Fruit fly (Drosophila melanogaster) whole organism, prepupa: ENCODE measurements around the gene CG17272.

Source experiments
- CG10631 ChIP-seq: fragments of 200-800 bp; sonication (Bioruptor generic); optimal IDR thresholded peaks from 2 replicates; lab custom pipeline; 2016; ENCODE audit warnings: missing biosample characterization, missing genetic modification characterization
- CG10669 ChIP-seq: fragments of 200-800 bp; sonication (Bioruptor generic); optimal IDR thresholded peaks from 3 replicates; lab custom pipeline; 2018; ENCODE audit warnings: missing biosample characterization, mild to moderate bottlenecking, missing genetic modification characterization, moderate library complexity
- CG11294 ChIP-seq: fragments of 200-800 bp; sonication (Bioruptor generic); IDR thresholded peaks from 2 replicates; pipeline ENCODE4 v1.3.6; 2022; ENCODE audit warnings: missing biosample characterization, missing genetic modification characterization
- CG11762 ChIP-seq: fragments of 200-800 bp; sonication (Bioruptor generic); optimal IDR thresholded peaks from 3 replicates; lab custom pipeline; 2016; ENCODE audit warnings: missing biosample characterization, missing genetic modification characterization; ENCODE audit not compliant: insufficient read depth
- CG15336 ChIP-seq: fragments of 200-800 bp; sonication (Bioruptor generic); IDR thresholded peaks from 2 replicates; pipeline ENCODE4 v1.3.6; 2022; ENCODE audit warnings: missing biosample characterization, missing genetic modification characterization
- CG1621 ChIP-seq: fragments of 200-800 bp; sonication (Bioruptor generic); optimal IDR thresholded peaks from 3 replicates; lab custom pipeline; 2018; ENCODE audit warnings: missing biosample characterization, mild to moderate bottlenecking, missing genetic modification characterization
- CG3032 ChIP-seq: fragments of 200-800 bp; optimal IDR thresholded peaks from 2 replicates; lab custom pipeline; 2019; ENCODE audit warnings: missing biosample characterization, mild to moderate bottlenecking, missing genetic modification characterization, moderate library complexity
- CG31627 ChIP-seq: fragments of 200-800 bp; sonication (Bioruptor generic); optimal IDR thresholded peaks from 3 replicates; lab custom pipeline; 2016; ENCODE audit warnings: missing biosample characterization, missing genetic modification characterization
- CG32006 ChIP-seq: fragments of 200-800 bp; sonication (Bioruptor generic); optimal IDR thresholded peaks from 3 replicates; lab custom pipeline; 2017; ENCODE audit warnings: missing biosample characterization, mild to moderate bottlenecking, missing genetic modification characterization
- CG3919 ChIP-seq: fragments of 200-800 bp; sonication (Bioruptor generic); optimal IDR thresholded peaks from 3 replicates; lab custom pipeline; 2016; ENCODE audit warnings: missing biosample characterization, missing genetic modification characterization
- CG4318 ChIP-seq: fragments of 200-800 bp; sonication (Bioruptor generic); optimal IDR thresholded peaks from 3 replicates; lab custom pipeline; 2017; ENCODE audit warnings: missing biosample characterization, mild to moderate bottlenecking, missing genetic modification characterization
- CG6163 ChIP-seq: fragments of 200-800 bp; sonication (Bioruptor generic); IDR thresholded peaks from 3 replicates; pipeline ENCODE4 v1.3.6; 2022; ENCODE audit warnings: missing biosample characterization, missing genetic modification characterization
- CG6276 ChIP-seq: fragments of 200-800 bp; sonication (Bioruptor generic); optimal IDR thresholded peaks from 2 replicates; lab custom pipeline; 2017; ENCODE audit warnings: missing biosample characterization, mild to moderate bottlenecking, missing genetic modification characterization
- CG6808 ChIP-seq: fragments of 200-800 bp; sonication (Bioruptor generic); optimal IDR thresholded peaks from 3 replicates; lab custom pipeline; 2017; ENCODE audit warnings: missing biosample characterization, missing genetic modification characterization, mild to moderate bottlenecking, moderate library complexity, missing genetic modification reagents
- CG6854 ChIP-seq: fragments of 200-800 bp; sonication (Bioruptor generic); optimal IDR thresholded peaks from 2 replicates; lab custom pipeline; 2017; ENCODE audit warnings: missing biosample characterization, mild to moderate bottlenecking, missing genetic modification characterization
- CG7368 ChIP-seq: fragments of 200-800 bp; sonication (Bioruptor generic); optimal IDR thresholded peaks from 3 replicates; lab custom pipeline; 2016; ENCODE audit warnings: missing biosample characterization, missing genetic modification characterization
- CG8319 ChIP-seq: fragments of 200-800 bp; sonication (Bioruptor generic); optimal IDR thresholded peaks from 3 replicates; lab custom pipeline; 2016; ENCODE audit warnings: missing biosample characterization, missing genetic modification characterization
- CG8632 ChIP-seq: fragments of 200-800 bp; sonication (Bioruptor generic); optimal IDR thresholded peaks from 3 replicates; lab custom pipeline; 2016; ENCODE audit warnings: missing biosample characterization, missing genetic modification characterization
- CG9139 ChIP-seq: fragments of 200-800 bp; sonication (Bioruptor generic); optimal IDR thresholded peaks from 3 replicates; lab custom pipeline; 2017; ENCODE audit warnings: missing biosample characterization, mild to moderate bottlenecking, missing genetic modification characterization
- Eip75B ChIP-seq: fragments of 200-800 bp; sonication (Bioruptor generic); optimal IDR thresholded peaks from 3 replicates; lab custom pipeline; 2016; ENCODE audit warnings: missing biosample characterization, missing genetic modification characterization
- Eip78C ChIP-seq: fragments of 200-800 bp; sonication (Bioruptor generic); peaks from one replicate; lab custom pipeline; 2016; ENCODE audit warnings: missing biosample characterization, missing genetic modification characterization
- Eip93F ChIP-seq: fragments of 200-800 bp; sonication (Bioruptor generic); optimal IDR thresholded peaks from 2 replicates; lab custom pipeline; 2016; ENCODE audit warnings: missing biosample characterization, mild to moderate bottlenecking, missing genetic modification characterization
- Ets21C ChIP-seq: fragments of 200-800 bp; sonication (Bioruptor generic); optimal IDR thresholded peaks from 3 replicates; lab custom pipeline; 2016; ENCODE audit warnings: missing biosample characterization, missing genetic modification characterization
- Gug ChIP-seq: fragments of 200-800 bp; sonication (Bioruptor generic); IDR thresholded peaks from 2 replicates; pipeline ENCODE4 v1.3.6; 2022; ENCODE audit warnings: missing biosample characterization, missing genetic modification characterization
- Sox14 ChIP-seq: fragments of 200-800 bp; sonication (Bioruptor generic); optimal IDR thresholded peaks from 3 replicates; lab custom pipeline; 2016; ENCODE audit warnings: missing biosample characterization, missing genetic modification characterization
- Sox15 ChIP-seq: fragments of 200-800 bp; sonication (Bioruptor generic); optimal IDR thresholded peaks from 3 replicates; lab custom pipeline; 2016; ENCODE audit warnings: missing biosample characterization, missing genetic modification characterization
- acj6 ChIP-seq: fragments of 200-800 bp; sonication (Bioruptor generic); optimal IDR thresholded peaks from 3 replicates; lab custom pipeline; 2016; ENCODE audit warnings: missing biosample characterization, missing genetic modification characterization
- cyc ChIP-seq: fragments of 200-800 bp; sonication (Bioruptor generic); optimal IDR thresholded peaks from 3 replicates; lab custom pipeline; 2016; ENCODE audit warnings: missing biosample characterization, missing genetic modification characterization
- dac ChIP-seq: fragments of 200-800 bp; sonication (Bioruptor generic); optimal IDR thresholded peaks from 2 replicates; lab custom pipeline; 2017; ENCODE audit warnings: missing biosample characterization, mild to moderate bottlenecking, missing genetic modification characterization
- dsx ChIP-seq: fragments of 200-800 bp; optimal IDR thresholded peaks from 3 replicates; lab custom pipeline; 2019; ENCODE audit warnings: missing biosample characterization, mild to moderate bottlenecking, missing genetic modification characterization, moderate library complexity; ENCODE audit not compliant: poor library complexity, severe bottlenecking
- eg ChIP-seq: fragments of 200-800 bp; sonication (Bioruptor generic); IDR thresholded peaks from 3 replicates; pipeline ENCODE4 v1.3.6; 2022; ENCODE audit warnings: missing biosample characterization, missing genetic modification characterization
- esn ChIP-seq: fragments of 200-800 bp; sonication (Bioruptor generic); optimal IDR thresholded peaks from 2 replicates; lab custom pipeline; 2016; ENCODE audit warnings: missing biosample characterization, mild to moderate bottlenecking, missing genetic modification characterization, moderate library complexity
- fd59A ChIP-seq: fragments of 200-800 bp; sonication (Bioruptor generic); optimal IDR thresholded peaks from 2 replicates; lab custom pipeline; 2017; ENCODE audit warnings: missing biosample characterization, mild to moderate bottlenecking, missing genetic modification characterization, missing genetic modification reagents
- fkh ChIP-seq: fragments of 200-800 bp; sonication (Bioruptor generic); optimal IDR thresholded peaks from 3 replicates; lab custom pipeline; 2017; ENCODE audit warnings: missing biosample characterization, mild to moderate bottlenecking, missing genetic modification characterization, moderate library complexity
- lz ChIP-seq: fragments of 200-800 bp; sonication (Bioruptor generic); optimal IDR thresholded peaks from 3 replicates; lab custom pipeline; 2016; ENCODE audit warnings: missing biosample characterization, missing genetic modification characterization
- pdm3 ChIP-seq: fragments of 200-800 bp; sonication (Bioruptor generic); optimal IDR thresholded peaks from 3 replicates; lab custom pipeline; 2016; ENCODE audit warnings: missing biosample characterization, missing genetic modification characterization
- ss ChIP-seq, 2 experiments: fragments of 200-800 bp; sonication (Bioruptor generic); optimal IDR thresholded peaks; 2 replicates in 1 of 2; 3 replicates in 1 of 2; lab custom pipeline; 2017 to 2018; ENCODE audit warnings: mild to moderate bottlenecking in 2 of 2, missing biosample characterization in 2 of 2, missing genetic modification characterization in 2 of 2, moderate library complexity in 1 of 2
- svp ChIP-seq: fragments of 200-800 bp; sonication (Bioruptor generic); peaks from one replicate; lab custom pipeline; 2016; ENCODE audit warnings: missing biosample characterization, missing genetic modification characterization
- vri ChIP-seq: fragments of 200-800 bp; sonication (Bioruptor generic); optimal IDR thresholded peaks from 3 replicates; lab custom pipeline; 2016; ENCODE audit warnings: missing biosample characterization, mild to moderate bottlenecking, missing genetic modification characterization

Gene CG17272

DNA sequence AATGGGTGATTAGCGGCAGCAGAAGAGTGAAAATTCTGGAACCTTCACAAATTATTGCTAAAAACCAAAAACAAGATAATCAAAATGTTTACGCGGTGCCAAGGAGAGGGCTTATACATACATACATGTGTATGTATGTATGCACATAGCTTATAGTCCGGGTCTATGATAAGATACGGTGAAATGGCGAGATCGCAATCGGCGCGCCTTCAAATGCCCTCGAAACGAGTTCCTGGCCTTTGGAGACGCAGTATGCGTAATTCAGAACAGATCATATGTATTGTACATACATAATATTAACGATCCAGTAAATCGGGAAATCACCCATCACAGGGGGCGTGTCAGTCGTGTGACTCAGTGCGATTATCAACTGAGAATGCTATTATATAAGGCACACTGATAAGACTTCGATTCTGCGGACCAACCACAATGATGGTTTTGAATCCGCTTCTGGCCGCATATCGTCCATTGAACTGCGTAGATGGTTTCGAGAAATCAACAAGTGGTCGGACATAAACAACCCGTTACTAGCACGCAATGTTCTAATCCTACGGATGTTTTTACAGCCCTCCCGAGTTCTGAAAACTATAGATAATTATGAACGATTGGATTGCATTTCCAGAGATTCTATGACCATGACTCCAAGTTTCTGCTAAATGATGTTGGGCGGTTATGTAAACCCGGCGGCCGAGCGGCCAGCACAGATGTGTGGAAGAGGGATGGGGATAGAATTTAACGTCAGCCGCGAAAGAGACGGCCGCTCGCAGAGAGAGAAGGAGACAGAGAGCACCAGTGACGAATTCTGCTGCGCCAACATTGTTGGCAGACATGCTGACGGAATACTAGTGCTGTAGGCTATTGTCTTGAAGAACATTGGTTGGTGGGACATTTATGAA, 4.7 kb upstream of the CG17272 start:
- TF ChIP-seq Eip75B (GFP tag; lab: Kevin White, UChicago) (no peak), CG4318 (no peak), dsx (GFP tag; lab: Kevin White, UChicago) (peak; percentile 91), CG9139 (GFP tag; lab: Kevin White, UChicago) (no peak), CG10669 (GFP tag; lab: Kevin White, UChicago) (no peak), ss (GFP tag; optimal IDR thresholded peaks at IDR 0.05; lab: Kevin White, UChicago) (peak in 1 of 2 experiments; percentile 55), cyc (GFP tag; lab: Kevin White, UChicago) (no peak), fkh (GFP tag; lab: Kevin White, UChicago) (peak; percentile 63), Eip78C (GFP tag; lab: Kevin White, UChicago) (peak; percentile 8), CG3032 (no peak), CG8319 (GFP tag; lab: Kevin White, UChicago) (no peak), fd59A (GFP tag; lab: Kevin White, UChicago) (no peak), Gug (GFP tag; lab: Robert Waterston, UW) (no peak), CG32006 (GFP tag; lab: Kevin White, UChicago) (no peak), CG3919 (GFP tag; lab: Kevin White, UChicago) (no peak), CG6808 (no peak), Sox15 (no peak), CG10631 (GFP tag; lab: Kevin White, UChicago) (no peak), CG6276 (no peak), CG7368 (GFP tag; lab: Kevin White, UChicago) (no peak), svp (peak; percentile 96), CG31627 (GFP tag; lab: Kevin White, UChicago) (no peak), pdm3 (no peak), esn (no peak), CG11294 (no peak), eg (GFP tag; lab: Robert Waterston, UW) (0 out of 3 replicates have a peak, but pooled peaks have one; percentile 25), CG1621 (tag; lab: Kevin White, UChicago) (no peak), Ets21C (GFP tag; lab: Kevin White, UChicago) (no peak), CG11762 (GFP tag; lab: Kevin White, UChicago) (no peak), CG15336 (no peak), CG6854 (no peak), Sox14 (no peak), CG8632 (GFP tag; lab: Kevin White, UChicago) (no peak), vri (peak; percentile 99), dac (GFP tag; lab: Kevin White, UChicago) (no peak), CG6163 (GFP tag; lab: Robert Waterston, UW) (peak; percentile 17; the same call in 1 of the 3 replicates), lz (GFP tag; lab: Kevin White, UChicago) (peak; percentile 6), Eip93F (GFP tag; lab: Kevin White, UChicago) (no peak)

DNA sequence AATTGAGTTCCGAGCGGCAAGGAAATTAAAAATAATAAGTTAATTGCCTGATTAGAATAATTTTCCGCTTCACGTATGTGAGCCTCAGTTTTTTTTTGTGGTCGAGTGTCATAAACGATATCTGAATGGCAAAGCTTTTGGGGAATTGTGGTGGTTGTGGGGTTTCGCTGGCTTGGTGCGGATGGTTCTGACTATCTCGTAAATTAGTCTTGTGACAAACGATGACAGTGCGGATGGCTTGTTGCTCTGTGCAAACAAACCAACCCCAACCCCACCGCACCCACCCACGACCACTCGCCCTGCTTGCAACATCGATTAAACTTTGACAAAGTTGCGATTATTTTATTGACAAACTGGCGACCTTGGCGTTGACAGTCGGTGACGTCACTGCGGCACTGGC, 2.9 kb upstream of the CG17272 start:
- TF ChIP-seq fkh (GFP tag; lab: Kevin White, UChicago) (peak; percentile 73), acj6 (GFP tag; lab: Kevin White, UChicago) (no peak)
